Fruit fly (Drosophila melanogaster) whole organism, prepupa: ENCODE measurements around the gene Mettl5.

Experiments
- CG6792 ChIP-seq: fragments of 200-800 bp; sonication (Bioruptor generic); optimal IDR thresholded peaks from 3 replicates; lab custom pipeline; 2016; ENCODE audit warnings: missing biosample characterization, missing genetic modification characterization
- Ets96B ChIP-seq: fragments of 200-800 bp; optimal IDR thresholded peaks from 2 replicates; lab custom pipeline; 2019; ENCODE audit warnings: missing biosample characterization, mild to moderate bottlenecking, missing genetic modification characterization, moderate library complexity
- Hr39 ChIP-seq: fragments of 200-800 bp; sonication (Bioruptor generic); optimal IDR thresholded peaks from 2 replicates; lab custom pipeline; 2016; ENCODE audit warnings: missing biosample characterization, missing genetic modification characterization
- Lpt ChIP-seq: fragments of 200-800 bp; sonication (Bioruptor generic); optimal IDR thresholded peaks from 3 replicates; lab custom pipeline; 2016; ENCODE audit warnings: missing biosample characterization, missing genetic modification characterization
- Sox102F ChIP-seq: fragments of 200-800 bp; sonication (Bioruptor generic); optimal IDR thresholded peaks from 2 replicates; lab custom pipeline; 2016; ENCODE audit warnings: missing biosample characterization, mild to moderate bottlenecking, missing genetic modification characterization
- lz ChIP-seq: fragments of 200-800 bp; sonication (Bioruptor generic); optimal IDR thresholded peaks from 3 replicates; lab custom pipeline; 2016; ENCODE audit warnings: missing biosample characterization, missing genetic modification characterization
- ss ChIP-seq, 2 experiments: fragments of 200-800 bp; sonication (Bioruptor generic); optimal IDR thresholded peaks; 2 replicates in 1 of 2; 3 replicates in 1 of 2; lab custom pipeline; 2017 to 2018; ENCODE audit warnings: mild to moderate bottlenecking in 2 of 2, missing biosample characterization in 2 of 2, missing genetic modification characterization in 2 of 2, moderate library complexity in 1 of 2

DNA sequence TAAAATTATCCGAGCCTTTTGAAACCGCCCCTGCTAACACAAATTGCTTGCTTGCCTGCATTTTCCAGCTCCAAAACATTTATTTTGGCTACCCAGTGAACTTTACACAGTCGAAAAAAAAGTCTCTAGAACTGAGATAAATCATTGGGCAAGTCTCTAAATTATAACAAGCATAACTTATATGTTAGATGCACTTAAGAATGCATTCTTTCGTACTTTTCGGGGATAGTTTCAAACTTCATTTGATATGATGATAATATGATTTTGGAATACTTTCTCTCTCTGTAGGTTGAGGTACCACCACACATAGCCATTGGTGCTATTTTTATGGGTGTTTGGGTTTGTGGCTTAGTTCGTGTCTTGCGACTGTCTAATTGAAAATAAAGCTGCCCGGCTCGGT, 51.3 kb downstream of the Mettl5 start:
- TF ChIP-seq CG6792 (no peak), Hr39 (GFP tag; lab: Kevin White, UChicago) (peak; percentile 14), ss (GFP tag; optimal IDR thresholded peaks at IDR 0.05; lab: Kevin White, UChicago) (no peak), Lpt (peak; percentile 91), lz (peak; percentile 15), Ets96B (tag; lab: Kevin White, UChicago) (no peak), Sox102F (GFP tag; lab: Kevin White, UChicago) (no peak)
